Worm (Caenorhabditis elegans) whole organism, late embryonic: ENCODE results near the gene mct-5.

Experiments used
- C08G9.2 ChIP-seq: sonication (generic microtip); optimal IDR thresholded peaks from 2 replicates; lab custom pipeline; 2016; ENCODE audit warnings: mild to moderate bottlenecking, missing genetic modification characterization, moderate library complexity, missing compliant biosample characterization
- F13H6.1 ChIP-seq: sonication (generic microtip); optimal IDR thresholded peaks from 2 replicates; lab custom pipeline; 2016; ENCODE audit warnings: missing genetic modification characterization, missing compliant biosample characterization
- K02D7.2 ChIP-seq: sonication (generic microtip); optimal IDR thresholded peaks from 2 replicates; lab custom pipeline; 2017; ENCODE audit warnings: mild to moderate bottlenecking, missing genetic modification characterization, missing compliant biosample characterization
- K09A11.1 ChIP-seq: sonication (generic microtip); optimal IDR thresholded peaks from 2 replicates; lab custom pipeline; 2017; ENCODE audit warnings: antibody characterized with exemption, mild to moderate bottlenecking, missing genetic modification characterization, missing compliant biosample characterization; ENCODE audit not compliant: insufficient read depth
- ceh-14 ChIP-seq: sonication (generic microtip); optimal IDR thresholded peaks from 2 replicates; lab custom pipeline; 2016; ENCODE audit warnings: missing genotype, missing genetic modification characterization, missing compliant biosample characterization
- ceh-18 ChIP-seq: sonication (generic microtip); optimal IDR thresholded peaks from 2 replicates; lab custom pipeline; 2016; ENCODE audit warnings: missing genetic modification characterization, missing compliant biosample characterization
- ceh-19 ChIP-seq: fragments of 200-800 bp; sonication (Bioruptor generic); optimal IDR thresholded peaks from 2 replicates; lab custom pipeline; 2018; ENCODE audit warnings: mild to moderate bottlenecking, missing genetic modification characterization, missing compliant biosample characterization
- ceh-2 ChIP-seq: sonication (generic microtip); optimal IDR thresholded peaks from 2 replicates; lab custom pipeline; 2016; ENCODE audit warnings: missing genotype, missing genetic modification characterization, missing compliant biosample characterization
- ceh-22 ChIP-seq: sonication (generic microtip); optimal IDR thresholded peaks from 2 replicates; lab custom pipeline; 2017; ENCODE audit warnings: missing biosample characterization, missing genetic modification characterization
- ceh-31 ChIP-seq: sonication (generic microtip); optimal IDR thresholded peaks from 2 replicates; lab custom pipeline; 2016; ENCODE audit warnings: missing genetic modification characterization, missing compliant biosample characterization
- ceh-34 ChIP-seq: sonication (generic microtip); optimal IDR thresholded peaks from 2 replicates; lab custom pipeline; 2016; ENCODE audit warnings: mild to moderate bottlenecking, missing genetic modification characterization, missing compliant biosample characterization
- ceh-48 ChIP-seq: sonication (generic microtip); optimal IDR thresholded peaks from 2 replicates; lab custom pipeline; 2016; ENCODE audit warnings: missing genetic modification characterization, inconsistent platforms, missing compliant biosample characterization
- ceh-9 ChIP-seq: sonication (generic microtip); optimal IDR thresholded peaks from 2 replicates; lab custom pipeline; 2016; ENCODE audit warnings: mild to moderate bottlenecking, missing genetic modification characterization, inconsistent platforms, missing compliant biosample characterization
- dmd-4 ChIP-seq: sonication (generic microtip); optimal IDR thresholded peaks from 2 replicates; lab custom pipeline; 2016; ENCODE audit warnings: borderline replicate concordance, missing genetic modification characterization, missing compliant biosample characterization
- dve-1 ChIP-seq: sonication (generic microtip); optimal IDR thresholded peaks from 2 replicates; lab custom pipeline; 2017; ENCODE audit warnings: antibody characterized with exemption, mild to moderate bottlenecking, missing genetic modification characterization, missing compliant biosample characterization
- elt-2 ChIP-seq: sonication (generic microtip); optimal IDR thresholded peaks from 2 replicates; lab custom pipeline; 2016; ENCODE audit warnings: missing genetic modification reagents, missing genetic modification characterization, missing compliant biosample characterization
- ets-4 ChIP-seq: sonication (generic microtip); optimal IDR thresholded peaks from 2 replicates; lab custom pipeline; 2016; ENCODE audit warnings: missing genetic modification characterization, missing compliant biosample characterization
- fax-1 ChIP-seq: sonication (generic microtip); optimal IDR thresholded peaks from 2 replicates; lab custom pipeline; 2016; ENCODE audit warnings: missing genotype, missing genetic modification characterization, missing compliant biosample characterization
- gmeb-2 ChIP-seq: sonication (generic microtip); optimal IDR thresholded peaks from 2 replicates; lab custom pipeline; 2016; ENCODE audit warnings: missing genetic modification characterization, inconsistent platforms, missing compliant biosample characterization
- lim-6 ChIP-seq: sonication (generic microtip); optimal IDR thresholded peaks from 2 replicates; lab custom pipeline; 2016; ENCODE audit warnings: missing genetic modification characterization, missing compliant biosample characterization
- mec-3 ChIP-seq: sonication (generic microtip); optimal IDR thresholded peaks from 2 replicates; lab custom pipeline; 2016; ENCODE audit warnings: borderline replicate concordance, missing genetic modification characterization, missing compliant biosample characterization
- nfya-1 ChIP-seq: sonication (generic microtip); optimal IDR thresholded peaks from 2 replicates; lab custom pipeline; 2017; ENCODE audit warnings: missing genetic modification characterization, mild to moderate bottlenecking, missing compliant biosample characterization, antibody characterized with exemption, moderate library complexity
- pag-3 ChIP-seq: sonication (generic microtip); optimal IDR thresholded peaks from 2 replicates; lab custom pipeline; 2016; ENCODE audit warnings: missing compliant biosample characterization, missing genetic modification characterization, borderline replicate concordance
- pat-9 ChIP-seq: fragments of 200-800 bp; sonication (Bioruptor generic); optimal IDR thresholded peaks from 2 replicates; lab custom pipeline; 2018; ENCODE audit warnings: mild to moderate bottlenecking, missing genetic modification characterization, moderate library complexity, missing compliant biosample characterization
- pax-1 ChIP-seq: fragments of 150-350 bp; optimal IDR thresholded peaks from 2 replicates; lab custom pipeline; 2014; ENCODE audit warnings: missing biosample characterization, missing genetic modification characterization
- pha-4 ChIP-seq: fragments of 150-350 bp; optimal IDR thresholded peaks from 2 replicates; lab custom pipeline; 2018; ENCODE audit warnings: missing biosample characterization, missing genetic modification reagents, missing genetic modification characterization
- ref-2 ChIP-seq: sonication (generic microtip); optimal IDR thresholded peaks from 2 replicates; lab custom pipeline; 2016; ENCODE audit warnings: missing genetic modification characterization, missing compliant biosample characterization
- sox-4 ChIP-seq: sonication (generic microtip); optimal IDR thresholded peaks from 2 replicates; lab custom pipeline; 2017; ENCODE audit warnings: mild to moderate bottlenecking, missing genetic modification characterization, inconsistent platforms, missing compliant biosample characterization
- syd-9 ChIP-seq: sonication (generic microtip); optimal IDR thresholded peaks from 2 replicates; lab custom pipeline; 2016; ENCODE audit warnings: mild to moderate bottlenecking, missing genetic modification characterization, moderate library complexity, missing compliant biosample characterization
- tbx-2 ChIP-seq: sonication (generic microtip); optimal IDR thresholded peaks from 2 replicates; lab custom pipeline; 2016; ENCODE audit warnings: missing genetic modification characterization, missing compliant biosample characterization
- unc-42 ChIP-seq: sonication (generic microtip); optimal IDR thresholded peaks from 2 replicates; lab custom pipeline; 2016; ENCODE audit warnings: missing genotype, missing genetic modification characterization, missing compliant biosample characterization
- unc-55 ChIP-seq: sonication (generic microtip); optimal IDR thresholded peaks from 2 replicates; lab custom pipeline; 2017; ENCODE audit warnings: missing biosample characterization, missing genetic modification reagents, missing genetic modification characterization
- zip-5 ChIP-seq: sonication (generic microtip); optimal IDR thresholded peaks from 2 replicates; lab custom pipeline; 2016; ENCODE audit warnings: missing genetic modification characterization, missing compliant biosample characterization
- ztf-16 ChIP-seq: sonication (generic microtip); optimal IDR thresholded peaks from 2 replicates; lab custom pipeline; 2017; ENCODE audit warnings: missing genetic modification characterization, missing compliant biosample characterization

mct-5 gene

ce11 chrII:7139064-7139463, 40.7 kb upstream of the mct-5 start:
- TF ChIP-seq K09A11.1 (tag; lab: Kevin White, UChicago), result no peak
- TF ChIP-seq ztf-16 (tag; lab: Kevin White, UChicago), result no peak
- no peak for TF ChIP-seq fax-1 (tag; lab: Kevin White, UChicago)
- TF ChIP-seq elt-2 (tag; lab: Kevin White, UChicago), result peak; percentile 74
- no peak for TF ChIP-seq ceh-9 (tag; lab: Kevin White, UChicago)

- TF ChIP-seq nfya-1 (tag; lab: Kevin White, UChicago), result peak; percentile 4
- TF ChIP-seq mec-3 (tag; lab: Kevin White, UChicago), result no peak
- TF ChIP-seq K09A11.1 (tag; lab: Kevin White, UChicago), result no peak
- TF ChIP-seq F13H6.1 (tag; lab: Kevin White, UChicago), result no peak
- no peak for TF ChIP-seq tbx-2 (tag; lab: Kevin White, UChicago)
- no peak for TF ChIP-seq dve-1 (tag; lab: Kevin White, UChicago)
Measured at ce11 chrII:7131871-7132693, 33.7 kb upstream of the mct-5 start, which contains the start of the genes T07F8.4 and gld-3. TSS of gene T07F8.4 (minus strand) at chrII:7132032. TSS of gene gld-3 (plus strand) at chrII:7132643.

DNA sequence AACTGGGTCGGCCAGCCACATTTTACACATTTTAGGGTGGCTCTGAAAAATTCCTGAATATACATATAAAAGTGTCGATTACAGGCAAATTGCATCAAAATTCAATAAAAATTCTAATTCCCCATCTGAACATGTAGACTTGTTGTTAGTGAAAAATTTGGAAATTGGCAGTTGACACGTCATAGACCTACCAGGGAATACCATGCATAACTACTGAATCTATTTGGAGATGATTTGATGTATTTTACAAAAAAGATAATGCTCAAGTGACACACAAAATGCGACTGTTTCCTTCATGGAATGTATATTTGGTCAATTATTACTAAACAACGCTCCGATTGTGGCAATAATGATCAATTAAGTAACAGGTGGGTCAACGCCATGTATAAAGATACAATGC, 28.1 kb upstream of the mct-5 start, which contains the start of gene F10E7.1:
TSS of gene F10E7.1 (plus strand) at position 301 of the 400 bp plus-strand sequence.
- TF ChIP-seq unc-42 (tag; lab: Kevin White, UChicago) (no peak), lim-6 (no peak), pha-4 (no peak), ceh-19 (GFP tag; lab: Kevin White, UChicago) (no peak), pag-3 (tag; lab: Kevin White, UChicago) (no peak), K02D7.2 (no peak), pax-1 (tag; lab: Kevin White, UChicago) (no peak), ceh-2 (tag; lab: Kevin White, UChicago) (no peak), ceh-14 (tag; lab: Kevin White, UChicago) (no peak), syd-9 (tag; lab: Kevin White, UChicago) (no peak), ceh-22 (tag; lab: Kevin White, UChicago) (no peak)

DNA sequence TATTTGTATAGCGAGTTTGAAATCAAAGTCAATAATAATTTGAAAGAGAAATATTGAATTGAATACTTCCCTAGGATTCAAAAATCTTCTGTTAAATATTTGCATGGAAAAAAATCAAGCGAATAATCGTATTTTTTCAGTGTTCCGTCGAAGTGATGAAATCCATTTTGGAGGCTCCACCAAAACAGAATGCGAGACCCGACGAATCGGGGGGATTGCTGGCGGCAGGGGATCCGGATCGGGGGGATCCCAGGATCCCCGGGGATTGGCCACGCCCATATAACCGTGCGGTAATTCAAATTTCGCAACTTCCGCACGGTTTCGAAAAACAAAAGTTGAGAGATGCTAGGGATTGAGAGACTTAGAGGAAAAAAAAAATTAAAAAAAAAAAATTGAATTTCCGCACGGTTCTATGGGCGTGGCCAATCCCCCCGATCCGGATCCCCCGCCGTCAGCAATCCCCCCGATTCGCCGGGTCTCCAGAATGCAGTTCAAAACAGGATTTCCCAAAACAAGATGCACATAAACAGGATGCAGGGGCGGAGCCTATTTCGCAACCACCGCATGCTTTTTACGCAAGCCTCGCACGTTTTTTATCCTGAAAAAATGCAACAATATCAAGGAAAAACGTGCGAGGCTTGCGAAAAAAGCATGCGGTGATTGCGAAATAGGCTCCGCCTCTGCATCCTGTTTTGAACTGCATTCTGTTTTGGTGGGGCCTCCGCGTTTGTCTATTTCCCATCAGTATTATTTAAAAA, 24.4 kb upstream of the mct-5 start, which contains the start of gene F10E7.11:
TSS of gene F10E7.11 (minus strand) at position 232 of the 758 bp plus-strand sequence.
- peak; percentile 29 for TF ChIP-seq zip-5 (tag; lab: Kevin White, UChicago)
- peak; percentile 59 for TF ChIP-seq tbx-2 (tag; lab: Kevin White, UChicago)
- peak; percentile 9 for TF ChIP-seq C08G9.2 (tag; lab: Kevin White, UChicago)
- TF ChIP-seq ceh-34 (tag; lab: Kevin White, UChicago), result peak; percentile 16
- TF ChIP-seq ceh-18, result no peak
- TF ChIP-seq ref-2 (tag; lab: Kevin White, UChicago), result peak; percentile 23
- TF ChIP-seq ceh-31 (tag; lab: Kevin White, UChicago), result peak; percentile 25
- TF ChIP-seq ets-4 (tag; lab: Kevin White, UChicago), result no peak

DNA sequence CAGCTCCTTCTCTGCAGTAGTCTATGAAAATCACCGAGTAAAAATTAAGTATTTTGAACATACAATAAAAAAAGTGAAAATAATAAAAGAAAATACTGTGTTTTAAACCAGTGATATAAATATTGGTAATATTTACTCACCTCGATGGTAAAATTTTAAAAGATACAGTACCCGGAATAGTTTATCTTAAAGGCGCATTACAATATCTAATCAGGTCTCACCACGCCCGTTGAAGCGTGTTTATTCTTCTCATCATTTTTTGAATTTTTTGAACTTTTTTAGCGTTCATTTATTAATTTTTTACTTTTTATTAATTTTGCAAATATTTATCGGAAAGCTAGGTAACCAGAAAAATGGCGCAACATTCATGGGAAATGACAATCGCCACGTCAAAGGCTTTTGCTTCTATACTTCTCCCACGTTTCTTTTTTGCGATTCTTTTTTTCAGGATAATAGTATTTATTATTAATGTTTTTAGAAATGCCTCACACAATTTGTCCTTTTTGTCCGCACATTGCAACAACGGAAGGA, 23.4 kb upstream of the mct-5 start, which contains the start of gene F10E7.2:
TSS of gene F10E7.2 (plus strand) at position 481 of the 531 bp plus-strand sequence.
- TF ChIP-seq pat-9 (tag; lab: Kevin White, UChicago) (no peak), ceh-22 (tag; lab: Kevin White, UChicago) (no peak), unc-55 (no peak), F13H6.1 (tag; lab: Kevin White, UChicago) (no peak), nfya-1 (tag; lab: Kevin White, UChicago) (no peak), ceh-34 (tag; lab: Kevin White, UChicago) (no peak), ceh-48 (tag; lab: Kevin White, UChicago) (no peak), dmd-4 (tag; lab: Kevin White, UChicago) (no peak), gmeb-2 (tag; lab: Kevin White, UChicago) (no peak), sox-4 (tag; lab: Kevin White, UChicago) (no peak)
- TF ChIP-seq, all 69 proteins: peak for 0
